Worm (Caenorhabditis elegans) whole organism, L2 larva: ENCODE data around the gene Y42H9AR.4.

Source experiments
- C34F6.9 ChIP-seq: fragments of 150-350 bp; optimal IDR thresholded peaks from 2 replicates; lab custom pipeline; 2014; ENCODE audit warnings: missing biosample characterization, missing genetic modification characterization
- F13H6.1 ChIP-seq: sonication (generic microtip); optimal IDR thresholded peaks from 2 replicates; lab custom pipeline; 2016; ENCODE audit warnings: missing genetic modification characterization, missing compliant biosample characterization
- R02D3.7 ChIP-seq: fragments of 150-350 bp; optimal IDR thresholded peaks from 2 replicates; lab custom pipeline; 2014; ENCODE audit warnings: missing biosample characterization, missing genetic modification characterization
- Y55F3AM.14 ChIP-seq: fragments of 200-800 bp; sonication (Bioruptor generic); optimal IDR thresholded peaks from 2 replicates; lab custom pipeline; 2018; ENCODE audit warnings: mild to moderate bottlenecking, missing genetic modification characterization, missing compliant biosample characterization
- aly-2 ChIP-seq: fragments of 150-350 bp; optimal IDR thresholded peaks from 2 replicates; lab custom pipeline; 2014; ENCODE audit warnings: missing biosample characterization, missing genetic modification characterization
- ceh-82 ChIP-seq: fragments of 150-350 bp; optimal IDR thresholded peaks from 2 replicates; lab custom pipeline; 2014; ENCODE audit warnings: missing biosample characterization, missing genetic modification characterization
- crh-2 ChIP-seq: sonication (generic microtip); optimal IDR thresholded peaks from 2 replicates; lab custom pipeline; 2017; ENCODE audit warnings: missing biosample characterization, missing genetic modification characterization
- dmd-4 ChIP-seq: sonication (generic microtip); optimal IDR thresholded peaks from 2 replicates; lab custom pipeline; 2017; ENCODE audit warnings: missing biosample characterization, missing genetic modification characterization
- egl-27 ChIP-seq: sonication (generic microtip); optimal IDR thresholded peaks from 3 replicates; lab custom pipeline; 2017; ENCODE audit warnings: missing biosample characterization, missing genetic modification reagents, missing genetic modification characterization
- elt-1 ChIP-seq: fragments of 150-350 bp; optimal IDR thresholded peaks from 2 replicates; lab custom pipeline; 2014; ENCODE audit warnings: missing biosample characterization, missing genetic modification characterization
- fos-1 ChIP-seq: fragments of 150-350 bp; optimal IDR thresholded peaks from 2 replicates; lab custom pipeline; 2014; ENCODE audit warnings: missing biosample characterization, missing genetic modification characterization
- gmeb-1 ChIP-seq: fragments of 150-350 bp; optimal IDR thresholded peaks from 2 replicates; lab custom pipeline; 2014; ENCODE audit warnings: missing biosample characterization, missing genetic modification characterization
- lin-11 ChIP-seq: fragments of 150-350 bp; sonication (generic microtip); optimal IDR thresholded peaks from 2 replicates; lab custom pipeline; 2014; ENCODE audit warnings: missing biosample characterization, missing genetic modification characterization, inconsistent platforms, mixed read lengths
- lin-13 ChIP-seq: fragments of 150-350 bp; optimal IDR thresholded peaks from 2 replicates; lab custom pipeline; 2014; ENCODE audit warnings: missing biosample characterization, missing genetic modification reagents, missing genetic modification characterization
- lsy-2 ChIP-seq, 2 experiments: fragments of 150-350 bp in 1 of 2; sonication (generic microtip) in 1 of 2; optimal IDR thresholded peaks; 2 replicates each; lab custom pipeline; 2014 to 2017; ENCODE audit warnings: missing biosample characterization in 2 of 2, missing genetic modification characterization in 2 of 2
- mbf-1 ChIP-seq: sonication (generic microtip); optimal IDR thresholded peaks from 2 replicates; lab custom pipeline; 2017; ENCODE audit warnings: missing biosample characterization, missing genetic modification characterization
- mdl-1 ChIP-seq, 2 experiments: fragments of 150-350 bp in 1 of 2; sonication (generic microtip) in 1 of 2; optimal IDR thresholded peaks; 2 replicates each; lab custom pipeline; 2017; ENCODE audit warnings: missing biosample characterization in 2 of 2, missing genetic modification characterization in 2 of 2
- nhr-11 ChIP-seq: fragments of 150-350 bp; optimal IDR thresholded peaks from 2 replicates; lab custom pipeline; 2014; ENCODE audit warnings: missing biosample characterization, missing genetic modification characterization
- nhr-129 ChIP-seq: fragments of 150-350 bp; optimal IDR thresholded peaks from 2 replicates; lab custom pipeline; 2014; ENCODE audit warnings: missing biosample characterization, missing genetic modification characterization
- nhr-21 ChIP-seq: fragments of 150-350 bp; optimal IDR thresholded peaks from 2 replicates; lab custom pipeline; 2014; ENCODE audit warnings: missing biosample characterization, missing genetic modification characterization
- nhr-6 ChIP-seq: fragments of 150-350 bp; optimal IDR thresholded peaks from 2 replicates; lab custom pipeline; 2014; ENCODE audit warnings: missing biosample characterization, missing genetic modification characterization
- sem-4 ChIP-seq: fragments of 150-350 bp; optimal IDR thresholded peaks from 2 replicates; lab custom pipeline; 2014; ENCODE audit warnings: missing biosample characterization, missing genetic modification reagents, missing genetic modification characterization
- sma-9 ChIP-seq, 2 experiments: fragments of 150-350 bp in 1 of 2; sonication (generic microtip) in 1 of 2; optimal IDR thresholded peaks; 2 replicates each; lab custom pipeline; 2014 to 2016; ENCODE audit warnings: missing genetic modification characterization in 2 of 2, mild to moderate bottlenecking in 1 of 2, missing biosample characterization in 1 of 2, missing compliant biosample characterization in 1 of 2, missing genetic modification reagents in 1 of 2, moderate library complexity in 1 of 2
- snpc-4 ChIP-seq: fragments of 150-350 bp; optimal IDR thresholded peaks from 2 replicates; lab custom pipeline; 2014; ENCODE audit warnings: missing biosample characterization, missing genetic modification characterization
- unc-39 ChIP-seq: fragments of 150-350 bp; optimal IDR thresholded peaks from 2 replicates; lab custom pipeline; 2014; ENCODE audit warnings: missing biosample characterization, missing genetic modification characterization
- unc-55 ChIP-seq: fragments of 150-350 bp; sonication (generic microtip); optimal IDR thresholded peaks from 3 replicates; lab custom pipeline; 2014; ENCODE audit warnings: missing biosample characterization, missing genetic modification reagents, missing genetic modification characterization
- unc-62 ChIP-seq: fragments of 150-350 bp; optimal IDR thresholded peaks from 2 replicates; lab custom pipeline; 2014; ENCODE audit warnings: missing biosample characterization, missing genetic modification reagents, missing genetic modification characterization
- zag-1 ChIP-seq: fragments of 150-350 bp; optimal IDR thresholded peaks from 2 replicates; lab custom pipeline; 2014; ENCODE audit warnings: missing biosample characterization, missing genetic modification characterization
- ztf-4 ChIP-seq: fragments of 150-350 bp; optimal IDR thresholded peaks from 2 replicates; lab custom pipeline; 2014; ENCODE audit warnings: missing biosample characterization, missing genetic modification characterization

The Y42H9AR.4 gene

ce11 chrIV:8112187-8112586 is at the start of gene Y42H9AR.4:
Gene Y42H9AR.4, minus strand, starts transcription at chrIV:8112218.
- TF ChIP-seq snpc-4 (tag; lab: Kevin White, UChicago) (no peak), sma-9 (GFP tag; optimal IDR thresholded peaks at IDR 0.05; lab: Kevin White, UChicago) (peak; percentile 47), sma-9 (tag; optimal IDR thresholded peaks at IDR 0.05; lab: Kevin White, UChicago) (no peak), lsy-2 (tag; optimal IDR thresholded peaks at IDR 0.05; lab: Kevin White, UChicago) (peak in 1 of 2 experiments; percentile 10), nhr-129 (tag; lab: Kevin White, UChicago) (peak; percentile 37), R02D3.7 (tag; lab: Kevin White, UChicago) (no peak), fos-1 (peak; percentile 49), sem-4 (tag; lab: Kevin White, UChicago) (peak; percentile 16), unc-55 (peak; percentile 44), zag-1 (tag; lab: Kevin White, UChicago) (no peak), C34F6.9 (tag; lab: Kevin White, UChicago) (peak; percentile 39), F13H6.1 (tag; lab: Kevin White, UChicago) (peak; percentile 45), ztf-4 (peak; percentile 27)

DNA sequence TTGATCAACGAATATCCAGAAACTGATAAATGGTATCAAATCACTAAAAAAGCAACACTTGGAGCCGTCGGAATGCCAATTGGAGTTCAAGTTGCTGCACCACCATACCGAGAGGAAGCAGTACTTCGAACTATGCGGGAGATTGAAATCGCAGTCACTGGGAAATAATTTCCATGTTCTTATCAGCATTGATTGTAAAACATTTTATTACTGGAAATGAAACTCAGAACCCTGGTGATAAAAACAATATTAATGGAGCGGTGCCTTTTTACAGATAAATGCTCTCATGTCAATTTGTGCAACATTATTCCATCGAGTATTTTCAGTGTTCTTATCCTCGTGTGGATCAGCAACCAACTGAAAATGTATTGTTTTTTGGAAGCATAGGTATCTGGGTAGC is 49.8 kb upstream of the Y42H9AR.4 start:
- no peak for TF ChIP-seq Y55F3AM.14 (GFP tag; lab: Kevin White, UChicago)
- peak; percentile 52 for TF ChIP-seq fos-1

DNA sequence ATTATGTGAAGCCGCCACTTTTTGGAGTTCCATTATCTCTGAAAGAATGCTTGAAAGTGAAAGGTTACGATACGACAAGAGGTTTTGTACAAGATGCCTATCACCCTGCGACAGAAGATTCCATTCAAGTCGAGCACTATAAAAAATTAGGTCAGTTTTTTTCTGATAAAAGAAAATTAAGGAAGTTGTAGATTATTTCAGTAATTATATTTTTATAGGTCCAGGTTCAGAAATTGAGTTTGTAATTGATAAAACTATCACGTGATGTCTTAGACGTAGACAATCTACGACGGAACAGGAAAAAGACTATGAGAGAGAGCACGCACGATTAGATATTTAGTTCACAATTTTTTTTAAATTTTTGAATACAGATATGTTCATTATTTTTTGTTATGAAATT is 48.0 kb upstream of the Y42H9AR.4 start:
- TF ChIP-seq crh-2 (tag; lab: Kevin White, UChicago) (no peak), fos-1 (peak; percentile 1), nhr-6 (tag; lab: Kevin White, UChicago) (no peak)

DNA sequence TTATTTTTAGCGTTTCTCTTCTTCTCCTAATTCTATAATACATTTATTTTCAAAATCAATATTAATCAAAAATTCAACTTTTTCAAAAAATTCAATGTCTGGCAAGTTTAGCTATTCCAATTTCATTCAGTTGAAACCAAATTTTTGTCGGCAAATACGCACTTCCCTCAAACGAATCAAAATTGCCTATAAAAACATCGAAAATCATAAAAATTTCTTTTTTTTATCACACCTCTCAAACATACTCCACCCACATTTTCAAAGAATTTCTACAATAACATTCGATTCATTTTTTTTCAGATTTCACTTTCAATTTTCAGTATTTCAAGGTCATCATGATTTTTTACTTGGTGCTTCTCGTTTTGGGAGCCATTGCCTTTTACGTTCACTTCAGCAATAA is 47.1 kb upstream of the Y42H9AR.4 start, which contains the start of gene faah-1:
Gene faah-1, plus strand, starts transcription at position 301 of the 400 bp plus-strand sequence.
- TF ChIP-seq gmeb-1 (tag; lab: Kevin White, UChicago) (no peak), ceh-82 (tag; lab: Kevin White, UChicago) (no peak), unc-39 (tag; lab: Kevin White, UChicago) (no peak), fos-1 (no peak), dmd-4 (tag; lab: Kevin White, UChicago) (no peak), lin-13 (GFP tag; lab: Kevin White, UChicago) (no peak)

DNA sequence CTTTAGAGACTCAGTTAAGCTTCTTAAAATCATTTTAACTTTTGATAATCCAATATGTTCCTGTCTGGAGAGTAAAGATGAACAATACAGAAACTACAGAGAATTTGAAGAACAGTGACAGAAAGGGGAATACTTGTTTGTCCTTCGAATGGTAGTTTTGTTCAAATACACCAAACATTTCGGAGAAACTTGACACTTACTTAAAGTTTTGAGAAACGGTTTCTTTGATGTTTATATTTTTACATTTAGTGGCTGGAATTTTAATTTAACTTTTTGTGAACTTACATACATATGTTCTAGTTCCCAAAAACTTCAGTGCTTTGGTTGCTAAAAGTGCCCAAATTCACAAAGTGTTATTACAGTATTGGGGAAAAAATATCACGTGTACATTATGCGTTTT is 45.1 kb upstream of the Y42H9AR.4 start, which contains the start of gene B0218.5:
Gene B0218.5, minus strand, starts transcription at position 101 of the 400 bp plus-strand sequence.
- TF ChIP-seq lin-11 (tag; lab: Kevin White, UChicago) = no peak
- no peak for TF ChIP-seq F13H6.1 (tag; lab: Kevin White, UChicago)
- no peak for TF ChIP-seq lin-13 (GFP tag; lab: Kevin White, UChicago)
- TF ChIP-seq aly-2 (tag; lab: Kevin White, UChicago) = no peak
- no peak for TF ChIP-seq mdl-1 (tag; optimal IDR thresholded peaks at IDR 0.05; lab: Kevin White, UChicago)
- TF ChIP-seq nhr-21 (tag; lab: Kevin White, UChicago) = no peak
- TF ChIP-seq unc-62 (GFP tag; lab: Kevin White, UChicago) = no peak
- no peak for TF ChIP-seq ztf-4
- TF ChIP-seq elt-1 (tag; lab: Kevin White, UChicago) = no peak
- TF ChIP-seq unc-39 (tag; lab: Kevin White, UChicago) = no peak
- no peak for TF ChIP-seq lsy-2 (tag; optimal IDR thresholded peaks at IDR 0.05; lab: Kevin White, UChicago)
- TF ChIP-seq Y55F3AM.14 (GFP tag; lab: Kevin White, UChicago) = no peak
- TF ChIP-seq nhr-11 (tag; lab: Kevin White, UChicago) = no peak
- TF ChIP-seq mbf-1 (tag; lab: Kevin White, UChicago) = no peak
- TF ChIP-seq, all 48 proteins: peak for 0

- TF ChIP-seq egl-27 (tag; lab: Kevin White, UChicago) (no peak), lin-13 (GFP tag; lab: Kevin White, UChicago) (no peak), unc-55 (no peak), lin-11 (tag; lab: Kevin White, UChicago) (no peak), zag-1 (tag; lab: Kevin White, UChicago) (no peak), gmeb-1 (tag; lab: Kevin White, UChicago) (no peak), Y55F3AM.14 (GFP tag; lab: Kevin White, UChicago) (no peak)
Observed at ce11 chrIV:8154966-8155365, 42.9 kb upstream of the Y42H9AR.4 start.
